Fruit fly (Drosophila melanogaster) whole organism, embryonic: Measurements from ENCODE around the gene CG45545.

ENCODE experiments used
- Adf1 ChIP-seq: fragments of 200-800 bp; sonication (Bioruptor generic); IDR thresholded peaks from 2 replicates; pipeline ENCODE4 v1.3.6; 2022; ENCODE audit warnings: missing biosample characterization, missing genetic modification characterization
- Aef1 ChIP-seq: fragments of 200-800 bp; sonication (Bioruptor generic); IDR thresholded peaks from 3 replicates; pipeline ENCODE4 v1.3.6; 2022; ENCODE audit warnings: missing biosample characterization, missing genetic modification characterization
- Asciz ChIP-seq: fragments of 200-800 bp; sonication (Bioruptor generic); optimal IDR thresholded peaks from 2 replicates; lab custom pipeline; 2017; ENCODE audit warnings: missing biosample characterization, mild to moderate bottlenecking, missing genetic modification characterization, missing genetic modification reagents
- Atf6 ChIP-seq: fragments of 200-800 bp; sonication (Bioruptor generic); IDR thresholded peaks from 2 replicates; pipeline ENCODE4 v1.3.6; 2022; ENCODE audit warnings: missing biosample characterization, missing genetic modification characterization
- CG12299 ChIP-seq: fragments of 200-800 bp; sonication (Bioruptor generic); optimal IDR thresholded peaks from 2 replicates; lab custom pipeline; 2018; ENCODE audit warnings: missing biosample characterization, mild to moderate bottlenecking, missing genetic modification characterization
- CG12942 ChIP-seq: fragments of 200-800 bp; sonication (Bioruptor generic); optimal IDR thresholded peaks from 3 replicates; lab custom pipeline; 2016; ENCODE audit warnings: missing biosample characterization, missing genetic modification characterization
- CG13287 ChIP-seq: fragments of 200-800 bp; sonication (Bioruptor generic); IDR thresholded peaks from 2 replicates; pipeline ENCODE4 v1.3.6; 2022; ENCODE audit warnings: missing biosample characterization, missing genetic modification characterization; ENCODE audit not compliant: partially characterized antibody
- CG13296 ChIP-seq: fragments of 200-800 bp; sonication (Bioruptor generic); optimal IDR thresholded peaks from 3 replicates; lab custom pipeline; 2018; ENCODE audit warnings: missing biosample characterization, mild to moderate bottlenecking, missing genetic modification characterization
- CG15269 ChIP-seq: fragments of 200-800 bp; sonication (Bioruptor generic); optimal IDR thresholded peaks from 2 replicates; lab custom pipeline; 2018; ENCODE audit warnings: missing biosample characterization, mild to moderate bottlenecking, missing genetic modification characterization, moderate library complexity
- CG18599 ChIP-seq: fragments of 200-800 bp; sonication (Bioruptor generic); optimal IDR thresholded peaks from 3 replicates; lab custom pipeline; 2017; ENCODE audit warnings: missing biosample characterization, missing genetic modification characterization, mild to moderate bottlenecking, moderate library complexity, missing genetic modification reagents
- CG2199 ChIP-seq: fragments of 200-800 bp; sonication (Bioruptor generic); IDR thresholded peaks from 3 replicates; pipeline ENCODE4 v1.3.6; 2022; ENCODE audit warnings: missing biosample characterization, missing genetic modification characterization
- CG32532 ChIP-seq: fragments of 200-800 bp; sonication (Bioruptor generic); IDR thresholded peaks from 2 replicates; pipeline ENCODE4 v1.3.6; 2022; ENCODE audit warnings: missing biosample characterization, missing genetic modification characterization
- CG32772 ChIP-seq: fragments of 200-800 bp; sonication (Bioruptor generic); IDR thresholded peaks from 2 replicates; pipeline ENCODE4 v1.3.6; 2022; ENCODE audit warnings: missing biosample characterization, missing genetic modification characterization
- CG3281 ChIP-seq: fragments of 200-800 bp; sonication (Bioruptor generic); optimal IDR thresholded peaks from 3 replicates; lab custom pipeline; 2017; ENCODE audit warnings: missing biosample characterization, mild to moderate bottlenecking, missing genetic modification characterization
- CG3995 ChIP-seq: fragments of 200-800 bp; sonication (Bioruptor generic); optimal IDR thresholded peaks from 3 replicates; lab custom pipeline; 2016; ENCODE audit warnings: missing biosample characterization, missing genetic modification characterization
- CG6765 ChIP-seq: fragments of 200-800 bp; sonication (Bioruptor generic); optimal IDR thresholded peaks from 3 replicates; lab custom pipeline; 2017; ENCODE audit warnings: missing biosample characterization, mild to moderate bottlenecking, missing genetic modification characterization
- CG6854 ChIP-seq: fragments of 200-800 bp; sonication (Bioruptor generic); optimal IDR thresholded peaks from 3 replicates; lab custom pipeline; 2017; ENCODE audit warnings: missing biosample characterization, mild to moderate bottlenecking, missing genetic modification characterization
- CG7271 ChIP-seq: fragments of 200-800 bp; sonication (Bioruptor generic); optimal IDR thresholded peaks from 2 replicates; lab custom pipeline; 2018; ENCODE audit warnings: missing biosample characterization, mild to moderate bottlenecking, missing genetic modification characterization, moderate library complexity
- CG7372 ChIP-seq: fragments of 200-800 bp; sonication (Bioruptor generic); IDR thresholded peaks from 2 replicates; pipeline ENCODE4 v1.3.6; 2022; ENCODE audit warnings: missing biosample characterization, missing genetic modification characterization
- CG7839 ChIP-seq: fragments of 200-800 bp; sonication (Bioruptor generic); optimal IDR thresholded peaks from 3 replicates; lab custom pipeline; 2018; ENCODE audit warnings: missing biosample characterization, mild to moderate bottlenecking, missing genetic modification characterization, moderate library complexity
- CG7987 ChIP-seq: fragments of 200-800 bp; sonication (Bioruptor generic); optimal IDR thresholded peaks from 2 replicates; lab custom pipeline; 2018; ENCODE audit warnings: missing biosample characterization, mild to moderate bottlenecking, missing genetic modification characterization, moderate library complexity
- Camta ChIP-seq: fragments of 200-800 bp; sonication (Bioruptor generic); optimal IDR thresholded peaks from 2 replicates; lab custom pipeline; 2016; ENCODE audit warnings: missing biosample characterization, missing genetic modification characterization
- Dad ChIP-seq: fragments of 200-800 bp; sonication (Bioruptor generic); optimal IDR thresholded peaks from 3 replicates; lab custom pipeline; 2016; ENCODE audit warnings: missing biosample characterization, missing genetic modification characterization
- Dbx ChIP-seq: fragments of 200-800 bp; sonication (Bioruptor generic); IDR thresholded peaks from 3 replicates; pipeline ENCODE4 v1.3.6; 2022; ENCODE audit warnings: missing biosample characterization, missing genetic modification characterization
- Dfd ChIP-seq, 2 experiments: fragments of >200 bp; optimal IDR thresholded peaks; 2 replicates each; lab custom pipeline; 2017; ENCODE audit warnings: missing biosample characterization in 2 of 2, missing genetic modification characterization in 2 of 2
- Doc3 ChIP-seq: fragments of 200-800 bp; sonication (Bioruptor generic); IDR thresholded peaks from 3 replicates; pipeline ENCODE4 v1.3.6; 2022; ENCODE audit warnings: missing biosample characterization, missing genetic modification characterization; ENCODE audit not compliant: partially characterized antibody
- Fer1 ChIP-seq: fragments of 200-800 bp; sonication (Bioruptor generic); optimal IDR thresholded peaks from 2 replicates; lab custom pipeline; 2017; ENCODE audit warnings: missing biosample characterization, mild to moderate bottlenecking, missing genetic modification characterization
- Hey ChIP-seq: fragments of 200-800 bp; sonication (Bioruptor generic); optimal IDR thresholded peaks from 3 replicates; lab custom pipeline; 2018; ENCODE audit warnings: missing biosample characterization, mild to moderate bottlenecking, missing genetic modification characterization
- Hmr ChIP-seq: fragments of 200-800 bp; sonication (Bioruptor generic); optimal IDR thresholded peaks from 3 replicates; lab custom pipeline; 2017; ENCODE audit warnings: mild to moderate bottlenecking, missing biosample characterization, missing genetic modification reagents, missing genetic modification characterization
- Jarid2 ChIP-seq: fragments of 200-800 bp; sonication (Bioruptor generic); optimal IDR thresholded peaks from 3 replicates; lab custom pipeline; 2017; ENCODE audit warnings: mild to moderate bottlenecking, missing biosample characterization, missing genetic modification reagents, missing genetic modification characterization
- Med ChIP-seq: fragments of 200-800 bp; sonication (Bioruptor generic); peaks from one replicate; lab custom pipeline; 2016; ENCODE audit warnings: missing biosample characterization, missing genetic modification characterization, mild to moderate bottlenecking, inconsistent platforms, moderate library complexity
- PHDP ChIP-seq: fragments of 200-800 bp; sonication (Bioruptor generic); optimal IDR thresholded peaks from 3 replicates; lab custom pipeline; 2018; ENCODE audit warnings: missing biosample characterization, mild to moderate bottlenecking, missing genetic modification characterization, moderate library complexity
- Rfx ChIP-seq: fragments of 200-800 bp; sonication (Bioruptor generic); IDR thresholded peaks from 2 replicates; pipeline ENCODE4 v1.3.6; 2022; ENCODE audit warnings: missing biosample characterization, missing genetic modification characterization
- abd-A ChIP-seq: fragments of 200-800 bp; sonication (Bioruptor generic); optimal IDR thresholded peaks from 3 replicates; lab custom pipeline; 2019; ENCODE audit warnings: missing biosample characterization, mild to moderate bottlenecking, missing genetic modification characterization, moderate library complexity
- amos ChIP-seq: fragments of 200-800 bp; sonication (Bioruptor generic); IDR thresholded peaks from 2 replicates; pipeline ENCODE4 v1.3.6; 2022; ENCODE audit warnings: missing biosample characterization, missing genetic modification characterization; ENCODE audit not compliant: partially characterized antibody
- cg ChIP-seq: fragments of 200-800 bp; sonication (Bioruptor generic); optimal IDR thresholded peaks from 3 replicates; lab custom pipeline; 2019; ENCODE audit warnings: missing biosample characterization, mild to moderate bottlenecking, missing genetic modification characterization, moderate library complexity
- crol ChIP-seq: fragments of 200-800 bp; sonication (Bioruptor generic); IDR thresholded peaks from 2 replicates; pipeline ENCODE4 v1.3.6; 2022; ENCODE audit warnings: missing biosample characterization, missing genetic modification characterization
- cwo ChIP-seq: fragments of 200-800 bp; sonication (Bioruptor generic); optimal IDR thresholded peaks from 3 replicates; lab custom pipeline; 2017; ENCODE audit warnings: missing biosample characterization, missing genetic modification characterization, mild to moderate bottlenecking, moderate library complexity, missing genetic modification reagents
- ems ChIP-seq: fragments of 200-800 bp; sonication (Bioruptor generic); optimal IDR thresholded peaks from 3 replicates; lab custom pipeline; 2016; ENCODE audit warnings: missing biosample characterization, missing genetic modification characterization
- exex ChIP-seq: fragments of 200-800 bp; sonication (Bioruptor generic); optimal IDR thresholded peaks from 4 replicates; lab custom pipeline; 2018; ENCODE audit warnings: missing biosample characterization, mild to moderate bottlenecking, missing genetic modification characterization, moderate library complexity
- gem ChIP-seq: fragments of 200-800 bp; sonication (Bioruptor generic); optimal IDR thresholded peaks from 2 replicates; lab custom pipeline; 2019; ENCODE audit warnings: missing biosample characterization, mild to moderate bottlenecking, missing genetic modification characterization, moderate library complexity
- inv ChIP-seq: fragments of 200-800 bp; sonication (Bioruptor generic); IDR thresholded peaks from 2 replicates; pipeline ENCODE4 v1.3.6; 2022; ENCODE audit warnings: missing biosample characterization, missing genetic modification characterization; ENCODE audit not compliant: partially characterized antibody
- lab ChIP-seq: fragments of 200-800 bp; sonication (Bioruptor generic); optimal IDR thresholded peaks from 3 replicates; lab custom pipeline; 2017; ENCODE audit warnings: missing biosample characterization, missing genetic modification characterization, mild to moderate bottlenecking, moderate library complexity, missing genetic modification reagents
- nerfin-2 ChIP-seq: fragments of 200-800 bp; sonication (Bioruptor generic); IDR thresholded peaks from 2 replicates; pipeline ENCODE4 v1.3.6; 2022; ENCODE audit warnings: missing biosample characterization, missing genetic modification characterization; ENCODE audit not compliant: partially characterized antibody
- pnt ChIP-seq: fragments of 200-800 bp; sonication (Bioruptor generic); optimal IDR thresholded peaks from 3 replicates; lab custom pipeline; 2016; ENCODE audit warnings: missing biosample characterization, missing genetic modification characterization
- scrt ChIP-seq: fragments of 200-800 bp; sonication (Bioruptor generic); optimal IDR thresholded peaks from 2 replicates; lab custom pipeline; 2018; ENCODE audit warnings: missing biosample characterization, mild to moderate bottlenecking, missing genetic modification characterization, moderate library complexity
- sd ChIP-seq: fragments of 200-800 bp; sonication (Bioruptor generic); optimal IDR thresholded peaks from 3 replicates; lab custom pipeline; 2018; ENCODE audit warnings: missing biosample characterization, mild to moderate bottlenecking, missing genetic modification characterization, moderate library complexity
- sens ChIP-seq: fragments of 200-800 bp; sonication (Bioruptor generic); peaks from one replicate; lab custom pipeline; 2016; ENCODE audit warnings: missing biosample characterization, missing genetic modification characterization
- trh ChIP-seq: fragments of 200-800 bp; sonication (Bioruptor generic); optimal IDR thresholded peaks from 2 replicates; lab custom pipeline; 2016; ENCODE audit warnings: missing biosample characterization, missing genetic modification characterization

CG45545 gene

dm6 chr3R:7515599-7516069 lies 36.2 kb upstream of the CG45545 start, which contains the start of gene alpha-Est8 (continued):
- TF ChIP-seq Adf1 (GFP tag; lab: Robert Waterston, UW) (peak; percentile 63; the same call in 1 of the 2 replicates), CG7987 (GFP tag; lab: Kevin White, UChicago) (peak; percentile 7), Camta (GFP tag; lab: Kevin White, UChicago) (no peak), Hey (tag; lab: Kevin White, UChicago) (peak; percentile 88), CG3995 (GFP tag; lab: Kevin White, UChicago) (peak; percentile 3), Aef1 (GFP tag; lab: Robert Waterston, UW) (peak; percentile 39), Asciz (GFP tag; lab: Kevin White, UChicago) (no peak), sd (tag; lab: Kevin White, UChicago) (peak; percentile 77), PHDP (tag; lab: Kevin White, UChicago) (peak; percentile 26), ems (GFP tag; lab: Kevin White, UChicago) (no peak), inv (GFP tag; lab: Robert Waterston, UW) (peak; percentile 32; the same call in 1 of the 2 replicates), CG7839 (tag; lab: Kevin White, UChicago) (peak; percentile 6), CG15269 (tag; lab: Kevin White, UChicago) (peak; percentile 32), CG2199 (GFP tag; lab: Robert Waterston, UW) (0 out of 3 replicates have a peak, but pooled peaks have one; percentile 55), Dbx (0 out of 3 replicates have a peak, but pooled peaks have one; percentile 30), Doc3 (GFP tag; lab: Robert Waterston, UW) (no peak), CG32772 (GFP tag; lab: Robert Waterston, UW) (no peak), trh (GFP tag; lab: Kevin White, UChicago) (no peak), CG3281 (GFP tag; lab: Kevin White, UChicago) (peak; percentile 38), Rfx (GFP tag; lab: Robert Waterston, UW) (peak; percentile 34; the same call in 1 of the 2 replicates), CG18599 (GFP tag; lab: Kevin White, UChicago) (peak; percentile 32), sens (GFP tag; lab: Kevin White, UChicago) (peak; percentile 41), abd-A (tag; lab: Kevin White, UChicago) (peak; percentile 62), Hmr (GFP tag; lab: Kevin White, UChicago) (peak; percentile 40), Atf6 (GFP tag; lab: Robert Waterston, UW) (peak; percentile 57; the same call in 1 of the 2 replicates), CG13287 (GFP tag; lab: Robert Waterston, UW) (peak; percentile 66), Fer1 (GFP tag; lab: Kevin White, UChicago) (peak; percentile 35), Jarid2 (GFP tag; lab: Kevin White, UChicago) (peak; percentile 54), CG12942 (GFP tag; lab: Kevin White, UChicago) (no peak), CG7372 (GFP tag; lab: Robert Waterston, UW) (peak; percentile 70), cg (GFP tag; lab: Kevin White, UChicago) (peak; percentile 61), CG12299 (tag; lab: Kevin White, UChicago) (peak; percentile 15), lab (peak; percentile 52), CG6765 (GFP tag; lab: Kevin White, UChicago) (peak; percentile 39), crol (0 out of 2 replicates have a peak, but pooled peaks have one; percentile 7), Med (peak; percentile 82), CG7271 (tag; lab: Kevin White, UChicago) (no peak), scrt (GFP tag; lab: Kevin White, UChicago) (peak; percentile 1), amos (peak; percentile 55; the same call in 1 of the 2 replicates), pnt (GFP tag; lab: Kevin White, UChicago) (no peak), Dad (GFP tag; lab: Kevin White, UChicago) (no peak), cwo (peak; percentile 45), Dfd (GFP tag; optimal IDR thresholded peaks at IDR 0.05; lab: Kevin White, UChicago) (no peak), nerfin-2 (GFP tag; lab: Robert Waterston, UW) (0 out of 2 replicates have a peak, but pooled peaks have one; percentile 16), CG32532 (peak; percentile 43; the same call in 1 of the 2 replicates), CG6854 (GFP tag; lab: Kevin White, UChicago) (peak; percentile 2), exex (tag; lab: Kevin White, UChicago) (peak; percentile 89), gem (tag; lab: Kevin White, UChicago) (peak; percentile 20), CG13296 (GFP tag; lab: Kevin White, UChicago) (peak; percentile 23)
